Worm (Caenorhabditis elegans) whole organism, L4 larva: Measurements from ENCODE around the gene Y105C5B.11.

Source experiments
- D1046.2 ChIP-seq: fragments of 200-800 bp; sonication (Bioruptor generic); IDR thresholded peaks from 2 replicates; pipeline ENCODE4 v1.3.6; 2022; ENCODE audit warnings: missing genetic modification characterization, missing compliant biosample characterization
- F44E2.7 ChIP-seq: fragments of 200-800 bp; sonication (Bioruptor generic); IDR thresholded peaks from 2 replicates; pipeline ENCODE4 v2.1.2; 2022; ENCODE audit warnings: missing genetic modification characterization, missing compliant biosample characterization
- R02D3.7 ChIP-seq: fragments of 150-350 bp; sonication (generic microtip); optimal IDR thresholded peaks from 3 replicates; lab custom pipeline; 2014; ENCODE audit warnings: missing biosample characterization, missing genetic modification characterization
- T20F7.1 ChIP-seq: fragments of 200-800 bp; sonication (Bioruptor generic); optimal IDR thresholded peaks from 2 replicates; lab custom pipeline; 2018; ENCODE audit warnings: mild to moderate bottlenecking, missing genetic modification characterization, missing compliant biosample characterization
- Y105C5A.15 ChIP-seq: fragments of 200-800 bp; sonication (Bioruptor generic); IDR thresholded peaks from 2 replicates; pipeline ENCODE4 v1.3.6; 2022; ENCODE audit warnings: missing genetic modification characterization, missing compliant biosample characterization
- Y75B8A.6 ChIP-seq: fragments of 200-800 bp; sonication (Bioruptor generic); IDR thresholded peaks from 2 replicates; pipeline ENCODE4 v1.3.6; 2022; ENCODE audit warnings: missing genetic modification reagents, missing genetic modification characterization, missing compliant biosample characterization
- ZK546.5 ChIP-seq, 2 experiments: sonication (generic microtip); optimal IDR thresholded peaks; 2 replicates each; lab custom pipeline; 2017; ENCODE audit warnings: missing biosample characterization in 2 of 2, missing genetic modification characterization in 2 of 2
- aha-1 ChIP-seq: fragments of 150-350 bp; peaks from one replicate; lab custom pipeline; 2014; ENCODE audit warnings: missing biosample characterization, missing genetic modification characterization
- ama-1 ChIP-seq: fragments of 150-350 bp; optimal IDR thresholded peaks from 2 replicates; lab custom pipeline; 2014; ENCODE audit warnings: inconsistent platforms, mixed read lengths
- attf-4 ChIP-seq: sonication (generic microtip); optimal IDR thresholded peaks from 3 replicates; lab custom pipeline; 2017; ENCODE audit warnings: missing biosample characterization, missing genetic modification characterization
- ceh-20 ChIP-seq: fragments of 200-800 bp; sonication (Bioruptor generic); IDR thresholded peaks from 2 replicates; pipeline ENCODE4 v1.3.6; 2022; ENCODE audit warnings: missing genetic modification reagents, missing genetic modification characterization, missing compliant biosample characterization
- ceh-44 ChIP-seq: fragments of 200-800 bp; sonication (Bioruptor generic); IDR thresholded peaks from 2 replicates; pipeline ENCODE4 v1.3.6; 2022; ENCODE audit warnings: missing genetic modification reagents, missing genetic modification characterization, missing compliant biosample characterization
- ceh-62 ChIP-seq: sonication (generic microtip); optimal IDR thresholded peaks from 2 replicates; lab custom pipeline; 2017; ENCODE audit warnings: missing biosample characterization, missing genetic modification characterization
- cey-2 ChIP-seq: sonication (generic microtip); optimal IDR thresholded peaks from 3 replicates; lab custom pipeline; 2017; ENCODE audit warnings: missing genetic modification characterization, mild to moderate bottlenecking, missing compliant biosample characterization, antibody characterized with exemption, borderline replicate concordance; ENCODE audit not compliant: insufficient read depth
- ctbp-1 ChIP-seq: fragments of 200-800 bp; sonication (Bioruptor generic); IDR thresholded peaks from 2 replicates; pipeline ENCODE4 v1.3.6; 2022; ENCODE audit warnings: missing genetic modification reagents, missing genetic modification characterization, missing compliant biosample characterization
- daf-16 ChIP-seq, 3 experiments: sonication (generic microtip); optimal IDR thresholded peaks; 2 replicates each; lab custom pipeline; 2016 to 2017; ENCODE audit warnings: missing genetic modification characterization in 3 of 3, missing genetic modification reagents in 3 of 3, mild to moderate bottlenecking in 2 of 3, missing compliant biosample characterization in 2 of 3, missing biosample characterization in 1 of 3, moderate library complexity in 1 of 3
- daf-19 ChIP-seq: fragments of 200-800 bp; sonication (Bioruptor generic); conservative IDR thresholded peaks from 2 replicates; pipeline ENCODE4 v1.3.6; 2022; ENCODE audit warnings: missing genetic modification characterization, missing compliant biosample characterization
- daf-8 ChIP-seq: fragments of 200-800 bp; sonication (Bioruptor generic); IDR thresholded peaks from 2 replicates; pipeline ENCODE4 v1.3.6; 2022; ENCODE audit warnings: missing genetic modification characterization, missing compliant biosample characterization
- dmd-6 ChIP-seq: fragments of 200-800 bp; sonication (Bioruptor generic); IDR thresholded peaks from 2 replicates; pipeline ENCODE4 v1.3.6; 2022; ENCODE audit warnings: missing genetic modification reagents, missing genetic modification characterization, missing compliant biosample characterization
- dmd-8 ChIP-seq: fragments of 200-800 bp; sonication (Bioruptor generic); IDR thresholded peaks from 2 replicates; pipeline ENCODE4 v1.3.6; 2022; ENCODE audit warnings: missing genetic modification characterization, missing compliant biosample characterization
- dmd-9 ChIP-seq: fragments of 200-800 bp; sonication (Bioruptor generic); IDR thresholded peaks from 2 replicates; pipeline ENCODE4 v1.3.6; 2022; ENCODE audit warnings: missing genetic modification reagents, missing genetic modification characterization, missing compliant biosample characterization
- dve-1 ChIP-seq: sonication (generic microtip); optimal IDR thresholded peaks from 2 replicates; lab custom pipeline; 2017; ENCODE audit warnings: antibody characterized with exemption, mild to moderate bottlenecking, missing genetic modification characterization, missing compliant biosample characterization; ENCODE audit not compliant: insufficient read depth
- egl-27 ChIP-seq: sonication (generic microtip); optimal IDR thresholded peaks from 3 replicates; lab custom pipeline; 2017; ENCODE audit warnings: missing biosample characterization, missing genetic modification reagents, missing genetic modification characterization
- gei-8 ChIP-seq: fragments of 200-800 bp; sonication (Bioruptor generic); optimal IDR thresholded peaks from 2 replicates; lab custom pipeline; 2018; ENCODE audit warnings: mild to moderate bottlenecking, missing genetic modification characterization, missing compliant biosample characterization
- hif-1 ChIP-seq, 2 experiments: sonication (generic microtip); optimal IDR thresholded peaks; 2 replicates each; lab custom pipeline; 2016 to 2017; ENCODE audit warnings: missing compliant biosample characterization in 2 of 2, missing genetic modification characterization in 2 of 2, missing genetic modification reagents in 2 of 2, missing genotype in 2 of 2, mild to moderate bottlenecking in 1 of 2
- hlh-30 ChIP-seq: sonication (generic microtip); optimal IDR thresholded peaks from 2 replicates; lab custom pipeline; 2017; ENCODE audit warnings: antibody characterized with exemption, mild to moderate bottlenecking, missing genetic modification characterization, missing compliant biosample characterization; ENCODE audit not compliant: insufficient read depth
- lim-7 ChIP-seq: fragments of 200-800 bp; sonication (Bioruptor generic); IDR thresholded peaks from 2 replicates; pipeline ENCODE4 v1.3.6; 2022; ENCODE audit warnings: missing genetic modification characterization, missing compliant biosample characterization
- lin-1 ChIP-seq: fragments of 200-800 bp; sonication (Bioruptor generic); IDR thresholded peaks from 2 replicates; pipeline ENCODE4 v1.3.6; 2022; ENCODE audit warnings: missing genetic modification reagents, missing genetic modification characterization, missing compliant biosample characterization
- lin-13 ChIP-seq: fragments of 150-350 bp; optimal IDR thresholded peaks from 2 replicates; lab custom pipeline; 2014; ENCODE audit warnings: missing biosample characterization, missing genetic modification reagents, missing genetic modification characterization
- lin-38 ChIP-seq: fragments of 200-800 bp; sonication (Bioruptor generic); IDR thresholded peaks from 2 replicates; pipeline ENCODE4 v1.3.6; 2022; ENCODE audit warnings: missing genetic modification reagents, missing genetic modification characterization, missing compliant biosample characterization
- lin-39 ChIP-seq: fragments of 150-350 bp; optimal IDR thresholded peaks from 2 replicates; lab custom pipeline; 2014; ENCODE audit warnings: missing biosample characterization, missing genetic modification reagents, missing genetic modification characterization
- lsy-2 ChIP-seq, 2 experiments: fragments of 150-350 bp in 1 of 2; sonication (generic microtip) in 1 of 2; optimal IDR thresholded peaks; 2 replicates each; lab custom pipeline; 2014 to 2017; ENCODE audit warnings: missing biosample characterization in 2 of 2, missing genetic modification characterization in 2 of 2
- madf-9 ChIP-seq: fragments of 200-800 bp; sonication (Bioruptor generic); conservative IDR thresholded peaks from 2 replicates; pipeline ENCODE4 v1.3.6; 2022; ENCODE audit warnings: missing genetic modification reagents, missing genetic modification characterization, missing compliant biosample characterization
- mdl-1 ChIP-seq, 2 experiments: fragments of 150-350 bp in 1 of 2; sonication (generic microtip) in 1 of 2; optimal IDR thresholded peaks; 2 replicates each; lab custom pipeline; 2014 to 2017; ENCODE audit warnings: missing biosample characterization in 2 of 2, missing genetic modification characterization in 2 of 2
- mep-1 ChIP-seq: fragments of 150-350 bp; sonication (generic microtip); optimal IDR thresholded peaks from 3 replicates; lab custom pipeline; 2014; ENCODE audit warnings: missing biosample characterization, missing genetic modification characterization
- mes-2 ChIP-seq: sonication (generic microtip); optimal IDR thresholded peaks from 2 replicates; lab custom pipeline; 2016; ENCODE audit warnings: missing genotype, mild to moderate bottlenecking, missing genetic modification characterization, missing compliant biosample characterization; ENCODE audit not compliant: poor library complexity, severe bottlenecking
- mxl-2 ChIP-seq: fragments of 200-800 bp; sonication (Bioruptor generic); conservative IDR thresholded peaks from 2 replicates; pipeline ENCODE4 v1.3.6; 2022; ENCODE audit warnings: missing genetic modification reagents, missing genetic modification characterization, missing compliant biosample characterization
- nhr-11 ChIP-seq: fragments of 150-350 bp; optimal IDR thresholded peaks from 2 replicates; lab custom pipeline; 2014; ENCODE audit warnings: missing biosample characterization, missing genetic modification characterization
- nhr-28 ChIP-seq: fragments of 150-350 bp; optimal IDR thresholded peaks from 2 replicates; lab custom pipeline; 2014; ENCODE audit warnings: missing biosample characterization, missing genetic modification characterization
- nhr-41 ChIP-seq: fragments of 200-800 bp; sonication (Bioruptor generic); IDR thresholded peaks from 2 replicates; pipeline ENCODE4 v1.3.6; 2022; ENCODE audit warnings: missing genetic modification reagents, missing genetic modification characterization, missing compliant biosample characterization
- nhr-42 ChIP-seq: fragments of 200-800 bp; sonication (Bioruptor generic); IDR thresholded peaks from 2 replicates; pipeline ENCODE4 v1.3.6; 2022; ENCODE audit warnings: missing genetic modification characterization, missing compliant biosample characterization
- nhr-48 ChIP-seq: sonication (generic microtip); optimal IDR thresholded peaks from 2 replicates; lab custom pipeline; 2016; ENCODE audit warnings: mild to moderate bottlenecking, missing genetic modification characterization, missing compliant biosample characterization
- nhr-77 ChIP-seq: fragments of 150-350 bp; optimal IDR thresholded peaks from 2 replicates; lab custom pipeline; 2014; ENCODE audit warnings: missing biosample characterization, missing genetic modification characterization
- pqm-1 ChIP-seq: sonication (generic microtip); optimal IDR thresholded peaks from 2 replicates; lab custom pipeline; 2017; ENCODE audit warnings: missing biosample characterization, missing genetic modification characterization
- rbr-2 ChIP-seq: sonication (generic microtip); optimal IDR thresholded peaks from 2 replicates; lab custom pipeline; 2016; ENCODE audit warnings: missing genotype, missing genetic modification characterization, missing compliant biosample characterization
- saeg-2 ChIP-seq: fragments of 200-800 bp; sonication (Bioruptor generic); IDR thresholded peaks from 2 replicates; pipeline ENCODE4 v1.3.6; 2022; ENCODE audit warnings: missing genetic modification reagents, missing genetic modification characterization, missing compliant biosample characterization
- skn-1 ChIP-seq: fragments of 150-350 bp; optimal IDR thresholded peaks from 2 replicates; lab custom pipeline; 2014; ENCODE audit warnings: missing biosample characterization, missing genetic modification characterization
- spr-1 ChIP-seq: sonication (generic microtip); optimal IDR thresholded peaks from 2 replicates; lab custom pipeline; 2016; ENCODE audit warnings: mild to moderate bottlenecking, missing genetic modification characterization, missing compliant biosample characterization
- tra-1 ChIP-seq: fragments of 200-800 bp; sonication (Bioruptor generic); IDR thresholded peaks from 2 replicates; pipeline ENCODE4 v1.3.6; 2022; ENCODE audit warnings: missing genetic modification reagents, missing genetic modification characterization, missing compliant biosample characterization
- zfp-3 ChIP-seq: fragments of 200-800 bp; sonication (Bioruptor generic); conservative IDR thresholded peaks from 2 replicates; pipeline ENCODE4 v1.3.6; 2022; ENCODE audit warnings: missing genetic modification reagents, missing genetic modification characterization, missing compliant biosample characterization

Gene Y105C5B.11

ce11 chrIV:15929831-15930230 is 11.5 kb downstream of the Y105C5B.11 start:
- TF ChIP-seq hif-1 (tag; optimal IDR thresholded peaks at IDR 0.05; lab: Kevin White, UChicago) (no peak), mdl-1 (tag; optimal IDR thresholded peaks at IDR 0.05; lab: Kevin White, UChicago) (peak in 1 of 2 experiments; percentile 51), nhr-11 (tag; lab: Kevin White, UChicago) (no peak), Y75B8A.6 (GFP tag; lab: Robert Waterston, UW) (no peak), dmd-9 (no peak), nhr-77 (peak; percentile 15), R02D3.7 (tag; lab: Kevin White, UChicago) (no peak), lin-38 (GFP tag; lab: Robert Waterston, UW) (no peak), dmd-8 (GFP tag; lab: Robert Waterston, UW) (no peak), saeg-2 (GFP tag; lab: Robert Waterston, UW) (no peak), daf-16 (GFP tag; optimal IDR thresholded peaks at IDR 0.05; lab: Kevin White, UChicago) (peak in 1 of 2 experiments; percentile 43), daf-16 (tag; optimal IDR thresholded peaks at IDR 0.05; lab: Kevin White, UChicago) (peak; percentile 81), aha-1 (tag; lab: Kevin White, UChicago) (no peak), attf-4 (tag; lab: Kevin White, UChicago) (no peak), mep-1 (tag; lab: Kevin White, UChicago) (no peak), Y105C5A.15 (GFP tag; lab: Robert Waterston, UW) (no peak), nhr-41 (GFP tag; lab: Robert Waterston, UW) (no peak), pqm-1 (tag; lab: Kevin White, UChicago) (peak; percentile 56), madf-9 (no peak), hlh-30 (peak; percentile 79), skn-1 (tag; lab: Kevin White, UChicago) (no peak), dve-1 (peak; percentile 81), ctbp-1 (GFP tag; lab: Robert Waterston, UW) (no peak), cey-2 (tag; lab: Kevin White, UChicago) (no peak), F44E2.7 (GFP tag; lab: Robert Waterston, UW) (no peak), lim-7 (GFP tag; lab: Robert Waterston, UW) (no peak), mes-2 (tag; lab: Kevin White, UChicago) (no peak), ama-1 (lab: Kevin White, UChicago) (no peak), lin-39 (tag; lab: Kevin White, UChicago) (no peak), nhr-28 (tag; lab: Kevin White, UChicago) (peak; percentile 74), nhr-48 (tag; lab: Kevin White, UChicago) (peak; percentile 3), dmd-6 (GFP tag; lab: Robert Waterston, UW) (no peak), rbr-2 (no peak), egl-27 (no peak), spr-1 (tag; lab: Kevin White, UChicago) (no peak), ceh-62 (tag; lab: Kevin White, UChicago) (no peak), nhr-42 (no peak), zfp-3 (GFP tag; lab: Robert Waterston, UW) (no peak)

DNA sequence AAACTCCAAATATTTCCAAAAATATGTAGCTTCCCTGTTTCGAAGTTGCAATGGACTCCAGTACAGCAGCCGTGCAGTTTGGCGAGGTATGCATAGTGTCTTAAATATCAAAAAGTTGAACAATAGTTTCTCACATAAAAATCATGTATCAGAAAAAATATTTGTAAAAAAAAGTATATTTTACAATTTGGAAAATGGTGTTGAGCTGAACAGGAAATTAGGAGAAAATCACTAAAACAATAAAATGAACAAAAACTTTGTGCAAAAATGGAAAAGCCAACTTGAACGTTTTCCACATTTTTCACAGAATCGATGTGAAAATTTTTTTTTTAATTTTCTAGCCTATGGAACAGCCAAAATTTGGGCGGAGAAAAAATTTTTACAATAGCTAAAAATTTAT is 14.6 kb downstream of the Y105C5B.11 start, which contains the start of gene Y105C5B.8:
Y105C5B.8 (minus strand) TSS at position 101 of the 400 bp plus-strand sequence.
- no peak for TF ChIP-seq daf-19 (GFP tag; lab: Robert Waterston, UW)
- no peak for TF ChIP-seq mxl-2
- TF ChIP-seq daf-8 (GFP tag; lab: Robert Waterston, UW), result no peak
- TF ChIP-seq dmd-8 (GFP tag; lab: Robert Waterston, UW), result no peak
- TF ChIP-seq nhr-11 (tag; lab: Kevin White, UChicago), result no peak
- TF ChIP-seq ceh-20 (GFP tag; lab: Robert Waterston, UW), result no peak
- TF ChIP-seq lsy-2 (tag; optimal IDR thresholded peaks at IDR 0.05; lab: Kevin White, UChicago), result no peak
- TF ChIP-seq tra-1 (GFP tag; lab: Robert Waterston, UW), result no peak
- no peak for TF ChIP-seq ZK546.5 (tag; optimal IDR thresholded peaks at IDR 0.05; lab: Kevin White, UChicago)
- TF ChIP-seq zfp-3 (GFP tag; lab: Robert Waterston, UW), result no peak
- no peak for TF ChIP-seq gei-8
- TF ChIP-seq T20F7.1 (GFP tag; lab: Kevin White, UChicago), result no peak
- TF ChIP-seq lin-13 (GFP tag; lab: Kevin White, UChicago), result no peak
- TF ChIP-seq lin-39 (tag; lab: Kevin White, UChicago), result no peak
- TF ChIP-seq lin-1 (GFP tag; lab: Robert Waterston, UW), result no peak
- TF ChIP-seq ama-1 (lab: Kevin White, UChicago), result no peak
- no peak for TF ChIP-seq ceh-44 (GFP tag; lab: Robert Waterston, UW)
- no peak for TF ChIP-seq D1046.2 (GFP tag; lab: Robert Waterston, UW)
- TF ChIP-seq, all 104 proteins: peak for 0
